Worm (Caenorhabditis elegans) whole organism, young adult: ENCODE results near the gene ZC317.6.

Source experiments
- C06A6.2 ChIP-seq: fragments of 200-800 bp; sonication (Bioruptor generic); conservative IDR thresholded peaks from 2 replicates; pipeline ENCODE4 v1.3.6; 2022; ENCODE audit warnings: missing genetic modification characterization, missing compliant biosample characterization
- F10E7.11 ChIP-seq: sonication (generic microtip); optimal IDR thresholded peaks from 2 replicates; lab custom pipeline; 2017; ENCODE audit warnings: mild to moderate bottlenecking, missing genetic modification characterization, moderate library complexity, missing compliant biosample characterization
- F23B12.7 ChIP-seq: sonication (generic microtip); optimal IDR thresholded peaks from 2 replicates; lab custom pipeline; 2017; ENCODE audit warnings: missing genetic modification characterization, mild to moderate bottlenecking, missing compliant biosample characterization, antibody characterized with exemption, moderate library complexity; ENCODE audit not compliant: insufficient read depth
- F39B2.1 ChIP-seq: fragments of 200-800 bp; sonication (Bioruptor generic); IDR thresholded peaks from 2 replicates; pipeline ENCODE4 v1.3.6; 2022; ENCODE audit warnings: missing genetic modification reagents, missing genetic modification characterization, missing compliant biosample characterization
- F52B5.7 ChIP-seq: sonication (generic microtip); optimal IDR thresholded peaks from 2 replicates; lab custom pipeline; 2016; ENCODE audit warnings: mild to moderate bottlenecking, missing genetic modification characterization, missing compliant biosample characterization
- F55B11.4 ChIP-seq: sonication (generic microtip); optimal IDR thresholded peaks from 2 replicates; lab custom pipeline; 2016; ENCODE audit warnings: missing compliant biosample characterization, missing genetic modification characterization, borderline replicate concordance; ENCODE audit not compliant: insufficient read depth
- T07F8.4 ChIP-seq: sonication (generic microtip); optimal IDR thresholded peaks from 2 replicates; lab custom pipeline; 2016; ENCODE audit warnings: mild to moderate bottlenecking, missing genetic modification characterization, moderate library complexity, missing compliant biosample characterization
- Y53F4B.3 ChIP-seq: fragments of 200-800 bp; sonication (Bioruptor generic); IDR thresholded peaks from 2 replicates; pipeline ENCODE4 v1.3.6; 2022; ENCODE audit warnings: missing genetic modification reagents, missing genetic modification characterization, missing compliant biosample characterization
- Y53G8AR.9 ChIP-seq: fragments of 200-800 bp; sonication (Bioruptor generic); conservative IDR thresholded peaks from 2 replicates; pipeline ENCODE4 v1.3.6; 2022; ENCODE audit warnings: missing genetic modification reagents, missing genetic modification characterization, missing compliant biosample characterization
- Y67H2A.10 ChIP-seq: fragments of 200-800 bp; sonication (Bioruptor generic); conservative IDR thresholded peaks from 2 replicates; pipeline ENCODE4 v1.3.6; 2022; ENCODE audit warnings: missing genetic modification reagents, missing genetic modification characterization, missing compliant biosample characterization
- Y79H2A.3 ChIP-seq: fragments of 200-800 bp; sonication (Bioruptor generic); conservative IDR thresholded peaks from 2 replicates; pipeline ENCODE4 v1.3.6; 2022; ENCODE audit warnings: missing genetic modification reagents, missing genetic modification characterization, missing compliant biosample characterization
- aptf-3 ChIP-seq: fragments of 200-800 bp; sonication (Bioruptor generic); IDR thresholded peaks from 2 replicates; pipeline ENCODE4 v1.3.6; 2022; ENCODE audit warnings: missing genetic modification characterization, missing compliant biosample characterization
- attf-6 ChIP-seq: fragments of 200-800 bp; sonication (Bioruptor generic); IDR thresholded peaks from 2 replicates; pipeline ENCODE4 v1.3.6; 2022; ENCODE audit warnings: missing genetic modification reagents, missing genetic modification characterization, missing compliant biosample characterization
- bed-2 ChIP-seq: fragments of 200-800 bp; sonication (Bioruptor generic); IDR thresholded peaks from 2 replicates; pipeline ENCODE4 v1.3.6; 2022; ENCODE audit warnings: missing genetic modification reagents, missing genetic modification characterization, missing compliant biosample characterization
- ceh-40 ChIP-seq: fragments of 200-800 bp; sonication (Bioruptor generic); IDR thresholded peaks from 2 replicates; pipeline ENCODE4 v1.3.6; 2022; ENCODE audit warnings: missing genetic modification characterization, missing compliant biosample characterization
- ceh-91 ChIP-seq: fragments of 200-800 bp; sonication (Bioruptor generic); IDR thresholded peaks from 2 replicates; pipeline ENCODE4 v1.3.6; 2022; ENCODE audit warnings: missing genetic modification reagents, missing genetic modification characterization, missing compliant biosample characterization
- egl-44 ChIP-seq: fragments of 200-800 bp; sonication (Bioruptor generic); IDR thresholded peaks from 2 replicates; pipeline ENCODE4 v1.3.6; 2022; ENCODE audit warnings: missing genetic modification reagents, missing genetic modification characterization, missing compliant biosample characterization
- egrh-3 ChIP-seq: fragments of 200-800 bp; sonication (Bioruptor generic); IDR thresholded peaks from 2 replicates; pipeline ENCODE4 v1.3.6; 2022; ENCODE audit warnings: missing genetic modification reagents, missing genetic modification characterization, missing compliant biosample characterization
- hlh-26 ChIP-seq: fragments of 200-800 bp; sonication (Bioruptor generic); conservative IDR thresholded peaks from 2 replicates; pipeline ENCODE4 v1.3.6; 2022; ENCODE audit warnings: missing genetic modification reagents, missing genetic modification characterization, missing compliant biosample characterization
- hsf-1 ChIP-seq: fragments of 200-800 bp; sonication (Bioruptor generic); IDR thresholded peaks from 2 replicates; pipeline ENCODE4 v1.3.6; 2022; ENCODE audit warnings: missing genetic modification reagents, missing genetic modification characterization, missing compliant biosample characterization
- lir-1 ChIP-seq: fragments of 200-800 bp; sonication (Bioruptor generic); conservative IDR thresholded peaks from 2 replicates; pipeline ENCODE4 v1.3.6; 2022; ENCODE audit warnings: missing genetic modification reagents, missing genetic modification characterization, missing compliant biosample characterization
- madf-6 ChIP-seq: fragments of 200-800 bp; sonication (Bioruptor generic); IDR thresholded peaks from 2 replicates; pipeline ENCODE4 v1.3.6; 2022; ENCODE audit warnings: missing genetic modification reagents, missing genetic modification characterization, missing compliant biosample characterization
- madf-8 ChIP-seq: fragments of 200-800 bp; sonication (Bioruptor generic); conservative IDR thresholded peaks from 2 replicates; pipeline ENCODE4 v1.3.6; 2022; ENCODE audit warnings: missing genetic modification reagents, missing genetic modification characterization, missing compliant biosample characterization
- mcd-1 ChIP-seq: fragments of 200-800 bp; sonication (Bioruptor generic); IDR thresholded peaks from 2 replicates; pipeline ENCODE4 v1.3.6; 2022; ENCODE audit warnings: missing genetic modification reagents, missing genetic modification characterization, missing compliant biosample characterization
- mes-4 ChIP-seq: sonication (generic microtip); optimal IDR thresholded peaks from 2 replicates; lab custom pipeline; 2016; ENCODE audit warnings: missing genotype, missing genetic modification characterization, missing compliant biosample characterization
- mxl-1 ChIP-seq: sonication (generic microtip); optimal IDR thresholded peaks from 2 replicates; lab custom pipeline; 2016; ENCODE audit warnings: missing genetic modification characterization, missing compliant biosample characterization
- nfyb-1 ChIP-seq: fragments of 200-800 bp; sonication (Bioruptor generic); IDR thresholded peaks from 2 replicates; pipeline ENCODE4 v1.3.6; 2022; ENCODE audit warnings: missing genetic modification reagents, missing genetic modification characterization, missing compliant biosample characterization
- nhr-80 ChIP-seq: sonication (generic microtip); optimal IDR thresholded peaks from 2 replicates; lab custom pipeline; 2016; ENCODE audit warnings: missing genetic modification characterization, missing compliant biosample characterization
- rcor-1 ChIP-seq: fragments of 200-800 bp; sonication (Bioruptor generic); IDR thresholded peaks from 2 replicates; pipeline ENCODE4 v1.3.6; 2022; ENCODE audit warnings: missing genetic modification reagents, missing genetic modification characterization, missing compliant biosample characterization
- snpc-1.1 ChIP-seq: sonication (generic microtip); optimal IDR thresholded peaks from 2 replicates; lab custom pipeline; 2017; ENCODE audit warnings: missing genetic modification characterization, mild to moderate bottlenecking, missing compliant biosample characterization, antibody characterized with exemption, moderate library complexity, missing genotype, missing genetic modification reagents; ENCODE audit not compliant: insufficient read depth
- snpc-3.4 ChIP-seq: sonication (generic microtip); optimal IDR thresholded peaks from 2 replicates; lab custom pipeline; 2017; ENCODE audit warnings: missing genetic modification characterization, mild to moderate bottlenecking, missing compliant biosample characterization, antibody characterized with exemption, moderate library complexity, missing genotype, missing genetic modification reagents
- snpc-4 ChIP-seq, 5 experiments: fragments of 150-350 bp in 1 of 5; sonication (generic microtip) in 4 of 5; optimal IDR thresholded peaks; 2 replicates each; lab custom pipeline; 2014 to 2018; ENCODE audit warnings: missing genetic modification characterization in 5 of 5, missing biosample characterization in 3 of 5, antibody characterized with exemption in 2 of 5, mild to moderate bottlenecking in 2 of 5, missing compliant biosample characterization in 2 of 5, missing genotype in 2 of 5, moderate library complexity in 2 of 5, missing genetic modification reagents in 1 of 5
- tlf-1 ChIP-seq: fragments of 200-800 bp; sonication (Bioruptor generic); optimal IDR thresholded peaks from 2 replicates; lab custom pipeline; 2018; ENCODE audit warnings: mild to moderate bottlenecking, missing genetic modification characterization, missing compliant biosample characterization
- unc-130 ChIP-seq: sonication (generic microtip); optimal IDR thresholded peaks from 2 replicates; lab custom pipeline; 2016; ENCODE audit warnings: missing genetic modification reagents, missing genetic modification characterization, missing compliant biosample characterization
- unc-62 ChIP-seq: fragments of 150-350 bp; optimal IDR thresholded peaks from 2 replicates; lab custom pipeline; 2014; ENCODE audit warnings: missing biosample characterization, missing genetic modification reagents, missing genetic modification characterization
- ztf-22 ChIP-seq: fragments of 200-800 bp; sonication (Bioruptor generic); optimal IDR thresholded peaks from 2 replicates; lab custom pipeline; 2018; ENCODE audit warnings: mild to moderate bottlenecking, missing genetic modification characterization, moderate library complexity, missing compliant biosample characterization
- ztf-28 ChIP-seq: fragments of 200-800 bp; sonication (Bioruptor generic); IDR thresholded peaks from 2 replicates; pipeline ENCODE4 v1.3.6; 2022; ENCODE audit warnings: missing genetic modification reagents, missing genetic modification characterization, missing compliant biosample characterization

ZC317.6 gene

ce11 chrV:5445839-5446238 is 22.6 kb downstream of the ZC317.6 start, which contains the start of gene F08F3.1:
TSS of gene F08F3.1 (plus strand) at chrV:5446139.
- no peak for TF ChIP-seq mcd-1 (GFP tag; lab: Robert Waterston, UW)
- no peak for TF ChIP-seq nhr-80 (tag; lab: Kevin White, UChicago)
- no peak for TF ChIP-seq bed-2 (GFP tag; lab: Robert Waterston, UW)
- no peak for TF ChIP-seq unc-62 (GFP tag; lab: Kevin White, UChicago)
- no peak for TF ChIP-seq T07F8.4 (tag; lab: Kevin White, UChicago)
- TF ChIP-seq mes-4 (tag; lab: Kevin White, UChicago): no peak
- TF ChIP-seq snpc-1.1 (tag; lab: Kevin White, UChicago): no peak
- TF ChIP-seq unc-130 (GFP tag; lab: Kevin White, UChicago): no peak
- no peak for TF ChIP-seq rcor-1 (GFP tag; lab: Robert Waterston, UW)
- no peak for TF ChIP-seq Y67H2A.10 (GFP tag; lab: Robert Waterston, UW)
- TF ChIP-seq F55B11.4 (tag; lab: Kevin White, UChicago): no peak
- no peak for TF ChIP-seq attf-6 (GFP tag; lab: Robert Waterston, UW)
- no peak for TF ChIP-seq Y53F4B.3 (GFP tag; lab: Robert Waterston, UW)
- no peak for TF ChIP-seq ceh-40 (GFP tag; lab: Robert Waterston, UW)
- TF ChIP-seq hsf-1 (GFP tag; lab: Robert Waterston, UW): no peak
- no peak for TF ChIP-seq F52B5.7 (tag; lab: Kevin White, UChicago)
- TF ChIP-seq madf-6: no peak
- TF ChIP-seq hlh-26 (GFP tag; lab: Robert Waterston, UW): no peak

DNA sequence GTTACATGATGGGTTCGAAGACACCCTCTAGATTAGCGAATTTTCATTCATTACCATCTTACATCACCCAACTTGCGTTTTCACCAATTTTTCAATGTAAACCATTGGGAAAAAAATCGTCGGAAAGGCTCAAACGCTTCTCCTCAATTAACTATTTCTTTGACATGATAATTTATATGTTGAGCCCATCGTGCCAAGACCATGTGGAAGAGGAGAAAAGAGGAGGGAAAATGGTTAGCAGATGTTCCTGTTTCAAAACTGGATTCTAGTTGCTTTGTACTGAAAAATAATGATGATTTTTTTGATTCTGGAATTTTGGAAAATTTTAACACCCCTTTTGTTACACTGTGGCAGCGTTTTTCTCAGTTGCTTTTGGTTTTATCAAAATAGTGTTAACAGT is 24.4 kb downstream of the ZC317.6 start:
- TF ChIP-seq egl-44 (GFP tag; lab: Robert Waterston, UW) (no peak), F23B12.7 (tag; lab: Kevin White, UChicago) (no peak), nfyb-1 (GFP tag; lab: Robert Waterston, UW) (no peak), F52B5.7 (tag; lab: Kevin White, UChicago) (no peak), ztf-22 (GFP tag; lab: Kevin White, UChicago) (no peak), mxl-1 (tag; lab: Kevin White, UChicago) (no peak), egrh-3 (GFP tag; lab: Robert Waterston, UW) (no peak), hsf-1 (GFP tag; lab: Robert Waterston, UW) (no peak), nhr-80 (tag; lab: Kevin White, UChicago) (no peak), rcor-1 (GFP tag; lab: Robert Waterston, UW) (no peak), C06A6.2 (GFP tag; lab: Robert Waterston, UW) (no peak), F10E7.11 (tag; lab: Kevin White, UChicago) (no peak), snpc-4 (GFP tag; optimal IDR thresholded peaks at IDR 0.05; lab: Kevin White, UChicago) (no peak), snpc-4 (tag; optimal IDR thresholded peaks at IDR 0.05; lab: Kevin White, UChicago) (no peak), ztf-28 (GFP tag; lab: Robert Waterston, UW) (no peak), F55B11.4 (tag; lab: Kevin White, UChicago) (no peak)

- TF ChIP-seq snpc-1.1 (tag; lab: Kevin White, UChicago) (no peak), aptf-3 (no peak), nhr-80 (tag; lab: Kevin White, UChicago) (no peak), mes-4 (tag; lab: Kevin White, UChicago) (no peak), Y53G8AR.9 (no peak), F39B2.1 (no peak), tlf-1 (GFP tag; lab: Kevin White, UChicago) (no peak), snpc-3.4 (tag; lab: Kevin White, UChicago) (no peak), madf-6 (no peak), Y79H2A.3 (GFP tag; lab: Robert Waterston, UW) (no peak), madf-8 (GFP tag; lab: Robert Waterston, UW) (no peak), ceh-91 (GFP tag; lab: Robert Waterston, UW) (no peak), lir-1 (GFP tag; lab: Robert Waterston, UW) (no peak), ztf-28 (GFP tag; lab: Robert Waterston, UW) (no peak)
Observed at ce11 chrV:5442366-5442765, 26.0 kb downstream of the ZC317.6 start.
